Fruit fly (Drosophila melanogaster): ENCODE data around the gene CG43347.

CG43347 gene

dm6 chrX:10557432-10557831 lies 62.6 kb downstream of the CG43347 start:
- TF ChIP-seq EcR (GFP tag; optimal IDR thresholded peaks at IDR 0.05), result no peak
- TF ChIP-seq Dll (optimal IDR thresholded peaks at IDR 0.05), result no peak
- no peak for TF ChIP-seq usp (GFP tag; optimal IDR thresholded peaks at IDR 0.05)
- TF ChIP-seq psq (optimal IDR thresholded peaks at IDR 0.05), result no peak
- no peak for TF ChIP-seq CG8478 (optimal IDR thresholded peaks at IDR 0.05)
- TF ChIP-seq pan (optimal IDR thresholded peaks at IDR 0.05), result no peak
